Worm (Caenorhabditis elegans): ENCODE measurements around the gene H04D03.6.

Gene H04D03.6

ce11 chrIII:10398919-10399318, 39.8 kb downstream of the H04D03.6 start:
- TF ChIP-seq unc-3 (GFP tag; conservative IDR thresholded peaks at IDR 0.05) (no peak), unc-3 (tag; optimal IDR thresholded peaks at IDR 0.05) (no peak), sox-4 (tag; optimal IDR thresholded peaks at IDR 0.05) (no peak), unc-42 (tag; optimal IDR thresholded peaks at IDR 0.05) (peak; percentile 92), ceh-48 (tag; optimal IDR thresholded peaks at IDR 0.05) (peak; percentile 72)

ce11 chrIII:10396891-10397502, 41.7 kb downstream of the H04D03.6 start:
- peak; percentile 59 for TF ChIP-seq ceh-14 (tag; optimal IDR thresholded peaks at IDR 0.05)
- TF ChIP-seq tbx-2 (tag; optimal IDR thresholded peaks at IDR 0.05), result peak; percentile 31
- peak; percentile 35 for TF ChIP-seq unc-42 (tag; optimal IDR thresholded peaks at IDR 0.05)
- TF ChIP-seq nhr-232 (tag; optimal IDR thresholded peaks at IDR 0.05), result no peak
- peak; percentile 9 for TF ChIP-seq ttx-3 (tag; optimal IDR thresholded peaks at IDR 0.05)

ce11 chrIII:10395990-10396389, 42.7 kb downstream of the H04D03.6 start, which contains the start of gene M03C11.1:
Gene M03C11.1 (minus strand): TSS chrIII:10396090.
- no peak for TF ChIP-seq T23F11.4 (GFP tag; optimal IDR thresholded peaks at IDR 0.05)
- no peak for TF ChIP-seq unc-55 (GFP tag; optimal IDR thresholded peaks at IDR 0.05)
- no peak for TF ChIP-seq ztf-16 (tag; optimal IDR thresholded peaks at IDR 0.05)
- no peak for TF ChIP-seq pha-2 (tag; optimal IDR thresholded peaks at IDR 0.05)
- no peak for TF ChIP-seq ceh-2 (tag; optimal IDR thresholded peaks at IDR 0.05)
- TF ChIP-seq rnt-1 (tag; optimal IDR thresholded peaks at IDR 0.05), result no peak
- TF ChIP-seq ceh-6 (GFP tag; optimal IDR thresholded peaks at IDR 0.05), result no peak
- no peak for TF ChIP-seq ref-2 (tag; optimal IDR thresholded peaks at IDR 0.05)
- no peak for TF ChIP-seq ceh-22 (tag; optimal IDR thresholded peaks at IDR 0.05)
- no peak for TF ChIP-seq fax-1 (tag; optimal IDR thresholded peaks at IDR 0.05)

- no peak for TF ChIP-seq ref-2 (tag; optimal IDR thresholded peaks at IDR 0.05)
- no peak for TF ChIP-seq ceh-14 (tag; optimal IDR thresholded peaks at IDR 0.05)
- no peak for TF ChIP-seq hlh-6 (tag; optimal IDR thresholded peaks at IDR 0.05)
- TF ChIP-seq ceh-48 (tag; optimal IDR thresholded peaks at IDR 0.05), result no peak
These were observed 47.1 kb downstream of the H04D03.6 start, which contains the start of gene M03C11.9 for ce11 chrIII:10391628-10392027. Gene M03C11.9 (minus strand): TSS chrIII:10391728.

- no peak for TF ChIP-seq pha-2 (tag; optimal IDR thresholded peaks at IDR 0.05)
- no peak for TF ChIP-seq Y22D7AL.16 (tag; optimal IDR thresholded peaks at IDR 0.05)
- TF ChIP-seq unc-86 (tag; optimal IDR thresholded peaks at IDR 0.05), result no peak
- TF ChIP-seq pros-1 (tag; optimal IDR thresholded peaks at IDR 0.05), result no peak
- no peak for TF ChIP-seq unc-42 (tag; optimal IDR thresholded peaks at IDR 0.05)
- no peak for TF ChIP-seq lin-11 (tag; optimal IDR thresholded peaks at IDR 0.05)
These were observed 49.1 kb downstream of the H04D03.6 start for ce11 chrIII:10389608-10390007.

Measured in whole organism, late embryonic.